Worm (Caenorhabditis elegans) whole organism, L2 larva: ENCODE results near the gene Y62E10A.24.

Source experiments
- ama-1 ChIP-seq: fragments of 150-350 bp; optimal IDR thresholded peaks from 2 replicates; lab custom pipeline; 2018; ENCODE audit warnings: inconsistent platforms
- nhr-11 ChIP-seq: fragments of 150-350 bp; optimal IDR thresholded peaks from 2 replicates; lab custom pipeline; 2014; ENCODE audit warnings: missing biosample characterization, missing genetic modification characterization
- skn-1 ChIP-seq: sonication (generic microtip); optimal IDR thresholded peaks from 2 replicates; lab custom pipeline; 2017; ENCODE audit warnings: missing biosample characterization, missing genetic modification characterization
- ztf-11 ChIP-seq: sonication (generic microtip); optimal IDR thresholded peaks from 2 replicates; lab custom pipeline; 2017; ENCODE audit warnings: missing biosample characterization, missing genetic modification characterization

DNA sequence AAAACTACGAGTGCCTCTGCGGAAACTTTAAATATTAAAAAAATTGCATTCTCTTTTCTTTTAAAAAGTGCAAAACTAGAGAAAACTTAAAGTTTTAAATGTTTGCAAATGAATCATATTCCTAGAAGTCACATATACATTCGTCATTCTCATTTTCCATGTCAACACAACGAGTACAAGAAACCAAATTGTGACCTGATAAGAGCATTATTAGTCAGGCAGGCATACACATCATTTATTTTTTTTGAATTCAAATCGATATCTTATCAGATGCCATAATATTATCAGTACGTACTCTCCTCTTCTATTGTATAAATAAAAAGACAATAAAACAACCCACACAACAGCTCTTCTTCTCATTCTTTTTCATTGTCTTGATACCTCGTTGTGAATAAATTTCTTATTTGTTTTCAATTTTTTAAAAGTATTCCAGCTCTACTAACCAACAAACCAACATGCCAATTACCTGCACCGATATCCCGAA, 23.2 kb upstream of the Y62E10A.24 start, which contains the start of gene W02A2.9:
- no peak for TF ChIP-seq ama-1 (lab: Kevin White, UChicago)
- TF ChIP-seq skn-1 = no peak
- no peak for TF ChIP-seq nhr-11 (tag; lab: Kevin White, UChicago)
- TF ChIP-seq ztf-11 = no peak
